Fruit fly (Drosophila melanogaster): ENCODE measurements around the gene ChAT.

The ChAT gene

DNA sequence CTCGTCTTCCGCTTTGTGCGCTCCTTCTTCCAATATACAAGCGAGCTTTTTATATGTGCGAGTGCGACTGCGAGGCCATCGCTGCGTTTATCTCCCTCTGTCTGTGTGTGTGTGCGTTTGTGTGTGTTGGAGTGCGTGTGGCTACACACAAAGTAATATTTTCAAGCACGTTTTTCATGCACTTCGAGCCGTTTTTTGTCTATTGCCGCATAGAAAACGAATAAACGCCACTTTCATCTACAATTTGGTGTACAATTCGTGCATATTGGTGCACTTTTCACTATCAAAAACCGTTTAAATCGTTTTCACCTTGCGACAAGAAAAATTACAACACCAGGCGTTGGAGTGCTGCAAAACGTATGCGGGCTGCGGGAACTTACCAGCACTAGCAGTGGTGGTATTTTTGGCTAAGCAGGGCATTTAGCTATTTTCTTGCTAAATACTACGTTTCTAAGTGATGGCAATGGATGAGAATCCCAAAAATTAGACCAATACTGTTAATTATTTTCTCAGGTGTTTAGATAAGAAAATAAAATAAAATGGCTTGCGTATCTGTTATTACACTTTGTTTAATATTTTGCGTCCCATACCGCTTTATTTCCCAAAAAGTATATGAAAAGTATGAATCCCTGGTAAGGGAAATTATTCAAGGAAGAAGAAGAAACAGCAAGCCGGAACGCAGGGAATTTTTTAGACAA, 46.2 kb upstream of the ChAT start, which contains the start of the genes CG31224 and CstF64 (continued):
- TF ChIP-seq wek (GFP tag; optimal IDR thresholded peaks at IDR 0.05) (no peak), CG13424 (tag; optimal IDR thresholded peaks at IDR 0.05) (peak; percentile 83), NC2β (GFP tag; optimal IDR thresholded peaks at IDR 0.05) (peak; percentile 88), Lim3 (GFP tag; IDR thresholded peaks at IDR 0.05) (no peak), lola (GFP tag; optimal IDR thresholded peaks at IDR 0.05) (peak in 1 of 3 experiments; percentile 78), CG10543 (GFP tag; optimal IDR thresholded peaks at IDR 0.05) (peak; percentile 85), CG8944 (GFP tag; optimal IDR thresholded peaks at IDR 0.05) (peak; percentile 90), CG2120 (GFP tag; optimal IDR thresholded peaks at IDR 0.05) (peak; percentile 95), CG9932 (GFP tag; IDR thresholded peaks at IDR 0.05) (peak; percentile 93), CG34224 (GFP tag; IDR thresholded peaks at IDR 0.05; ENCODE audit: partially characterized antibody) (no peak), CG17359 (tag; optimal IDR thresholded peaks at IDR 0.05) (peak; percentile 83), CG4328 (GFP tag; optimal IDR thresholded peaks at IDR 0.05) (peak; percentile 68), ATbp (GFP tag; optimal IDR thresholded peaks at IDR 0.05) (peak; percentile 35), tx (GFP tag; optimal IDR thresholded peaks at IDR 0.05) (peak; percentile 88), gro (GFP tag; optimal IDR thresholded peaks at IDR 0.05) (peak; percentile 83), CG6689 (GFP tag; IDR thresholded peaks at IDR 0.05) (peak; percentile 84), p53 (GFP tag; optimal IDR thresholded peaks at IDR 0.05) (peak; percentile 66), Dbx (GFP tag; IDR thresholded peaks at IDR 0.05) (peak; percentile 85), CG9876 (GFP tag; optimal IDR thresholded peaks at IDR 0.05) (peak; percentile 75), sna (GFP tag; IDR thresholded peaks at IDR 0.05; ENCODE audit: partially characterized antibody) (no peak), nau (GFP tag; optimal IDR thresholded peaks at IDR 0.05) (no peak), tap (tag; optimal IDR thresholded peaks at IDR 0.05) (no peak), grn (GFP tag; optimal IDR thresholded peaks at IDR 0.05) (no peak), vnd (GFP tag; IDR thresholded peaks at IDR 0.05; ENCODE audit: partially characterized antibody) (no peak), CG13775 (GFP tag; optimal IDR thresholded peaks at IDR 0.05) (peak; percentile 91), az2 (GFP tag; optimal IDR thresholded peaks at IDR 0.05) (peak; percentile 83), CG8359 (GFP tag; optimal IDR thresholded peaks at IDR 0.05; ENCODE audit: borderline replicate concordance) (no peak), dmrt11E (tag; optimal IDR thresholded peaks at IDR 0.05) (peak; percentile 74), toy (GFP tag; IDR thresholded peaks at IDR 0.05) (0 out of 2 replicates have a peak, but pooled peaks have one; percentile 25), CG12942 (GFP tag; optimal IDR thresholded peaks at IDR 0.05) (peak; percentile 89), Gsc (GFP tag; IDR thresholded peaks at IDR 0.05) (0 out of 2 replicates have a peak, but pooled peaks have one; percentile 9), NK7.1 (GFP tag; optimal IDR thresholded peaks at IDR 0.05) (peak; percentile 79), tin (GFP tag; optimal IDR thresholded peaks at IDR 0.05) (peak; percentile 87), HLH3B (GFP tag; IDR thresholded peaks at IDR 0.05) (peak; percentile 75), CG2875 (GFP tag; optimal IDR thresholded peaks at IDR 0.05) (peak; percentile 67), zf30C (GFP tag; optimal IDR thresholded peaks at IDR 0.05) (no peak), sqz (GFP tag; optimal IDR thresholded peaks at IDR 0.05) (no peak), ERR (GFP tag; optimal IDR thresholded peaks at IDR 0.05) (peak; percentile 85), Rx (GFP tag; IDR thresholded peaks at IDR 0.05) (peak; percentile 74), Usf (GFP tag; optimal IDR thresholded peaks at IDR 0.05) (peak; percentile 59), Fer2 (tag; optimal IDR thresholded peaks at IDR 0.05) (peak; percentile 74), CG17802 (tag; optimal IDR thresholded peaks at IDR 0.05) (peak; percentile 28), CG11560 (tag; IDR thresholded peaks at IDR 0.05) (peak; percentile 54; the same call in 2 of the 3 replicates), Spps (tag; optimal IDR thresholded peaks at IDR 0.05) (peak; percentile 73), Dek (tag; optimal IDR thresholded peaks at IDR 0.05) (no peak), MTF-1 (GFP tag; optimal IDR thresholded peaks at IDR 0.05; ENCODE audit: borderline replicate concordance) (peak; percentile 32), sisA (GFP tag; IDR thresholded peaks at IDR 0.05) (peak; percentile 78), Bdp1 (GFP tag; optimal IDR thresholded peaks at IDR 0.05) (peak; percentile 81), CG13624 (GFP tag; optimal IDR thresholded peaks at IDR 0.05) (peak; percentile 92)

Data from whole organism, embryonic.